Fruit fly (Drosophila melanogaster) whole organism, wandering third instar larva: ENCODE data around the gene sgl.

ENCODE experiments used
- CrebA ChIP-seq: fragments of 200-800 bp; sonication (Bioruptor generic); optimal IDR thresholded peaks from 2 replicates; lab custom pipeline; 2016; ENCODE audit warnings: missing biosample characterization, mild to moderate bottlenecking, missing genetic modification characterization, borderline replicate concordance
- Hnf4 ChIP-seq: fragments of 200-800 bp; sonication (Bioruptor generic); optimal IDR thresholded peaks from 2 replicates; lab custom pipeline; 2016; ENCODE audit warnings: missing biosample characterization, mild to moderate bottlenecking, missing genetic modification characterization
- Hr78 ChIP-seq: fragments of >200 bp; optimal IDR thresholded peaks from 2 replicates; lab custom pipeline; 2017; ENCODE audit warnings: missing biosample characterization, missing genetic modification characterization
- Hr83 ChIP-seq: fragments of 200-300 bp; sonication (Bioruptor generic); optimal IDR thresholded peaks from 2 replicates; lab custom pipeline; 2016; ENCODE audit warnings: missing biosample characterization, mild to moderate bottlenecking, missing genetic modification characterization, moderate library complexity; ENCODE audit not compliant: poor library complexity, severe bottlenecking
- Jra ChIP-seq: sonication (Bioruptor generic); optimal IDR thresholded peaks from 2 replicates; lab custom pipeline; 2016; ENCODE audit warnings: missing biosample characterization, missing genetic modification characterization
- Mio ChIP-seq: sonication (Bioruptor generic); optimal IDR thresholded peaks from 2 replicates; lab custom pipeline; 2016; ENCODE audit warnings: missing biosample characterization, missing genetic modification characterization
- Myc ChIP-seq: fragments of >200 bp; optimal IDR thresholded peaks from 2 replicates; lab custom pipeline; 2017
- N ChIP-seq: fragments of >200 bp; optimal IDR thresholded peaks from 2 replicates; lab custom pipeline; 2018; ENCODE audit warnings: missing biosample characterization, missing external identifiers, missing genetic modification characterization
- Rel ChIP-seq, 2 experiments: fragments of 200-800 bp; sonication (Bioruptor generic) in 1 of 2; optimal IDR thresholded peaks; 2 replicates in 1 of 2; 3 replicates in 1 of 2; lab custom pipeline; 2016 to 2019; ENCODE audit warnings: mild to moderate bottlenecking in 2 of 2, missing biosample characterization in 2 of 2, missing genetic modification characterization in 2 of 2, moderate library complexity in 1 of 2
- Sp1 ChIP-seq: fragments of 200-800 bp; sonication (Bioruptor generic); optimal IDR thresholded peaks from 3 replicates; lab custom pipeline; 2019; ENCODE audit warnings: missing biosample characterization, mild to moderate bottlenecking, missing genetic modification characterization, moderate library complexity
- Vsx2 ChIP-seq: fragments of 200-300, 225-300 bp; sonication (Bioruptor generic); optimal IDR thresholded peaks from 2 replicates; lab custom pipeline; 2018; ENCODE audit warnings: missing biosample characterization, missing genetic modification characterization; ENCODE audit not compliant: partially characterized antibody
- br ChIP-seq: fragments of 200-800 bp; sonication (Bioruptor generic); optimal IDR thresholded peaks from 2 replicates; lab custom pipeline; 2016; ENCODE audit warnings: missing biosample characterization, missing genetic modification characterization
- dmrt93B ChIP-seq: fragments of 200-800 bp; sonication (Bioruptor generic); optimal IDR thresholded peaks from 2 replicates; lab custom pipeline; 2018; ENCODE audit warnings: missing biosample characterization, mild to moderate bottlenecking, missing genetic modification characterization
- ey ChIP-seq: fragments of 200-800 bp; sonication (Bioruptor generic); optimal IDR thresholded peaks from 2 replicates; lab custom pipeline; 2016; ENCODE audit warnings: missing biosample characterization, missing genetic modification characterization
- fru ChIP-seq: fragments of 200-800 bp; sonication (Bioruptor generic); optimal IDR thresholded peaks from 3 replicates; lab custom pipeline; 2016; ENCODE audit warnings: missing biosample characterization, mild to moderate bottlenecking, missing genetic modification characterization
- h ChIP-seq: fragments of 200-800 bp; sonication (Bioruptor generic); optimal IDR thresholded peaks from 3 replicates; lab custom pipeline; 2016; ENCODE audit warnings: missing biosample characterization, mild to moderate bottlenecking, missing genetic modification characterization
- tai ChIP-seq: sonication (Bioruptor generic); optimal IDR thresholded peaks from 2 replicates; lab custom pipeline; 2016; ENCODE audit warnings: missing biosample characterization, missing genetic modification characterization
- usp ChIP-seq: fragments of >200 bp; optimal IDR thresholded peaks from 2 replicates; lab custom pipeline; 2017; ENCODE audit warnings: missing biosample characterization, missing genetic modification characterization

Gene sgl

dm6 chr3L:6913823-6914222, 50.7 kb downstream of the sgl start:
- TF ChIP-seq Vsx2 (GFP tag; lab: Kevin White, UChicago) (no peak), Rel (GFP tag; optimal IDR thresholded peaks at IDR 0.05; lab: Kevin White, UChicago) (no peak), Rel (tag; optimal IDR thresholded peaks at IDR 0.05; lab: Kevin White, UChicago) (no peak), Sp1 (GFP tag; lab: Kevin White, UChicago) (no peak), Hnf4 (GFP tag; lab: Kevin White, UChicago) (no peak), h (GFP tag; lab: Kevin White, UChicago) (no peak), ey (GFP tag; lab: Kevin White, UChicago) (no peak), N (GFP tag; lab: Kevin White, UChicago) (no peak)

DNA sequence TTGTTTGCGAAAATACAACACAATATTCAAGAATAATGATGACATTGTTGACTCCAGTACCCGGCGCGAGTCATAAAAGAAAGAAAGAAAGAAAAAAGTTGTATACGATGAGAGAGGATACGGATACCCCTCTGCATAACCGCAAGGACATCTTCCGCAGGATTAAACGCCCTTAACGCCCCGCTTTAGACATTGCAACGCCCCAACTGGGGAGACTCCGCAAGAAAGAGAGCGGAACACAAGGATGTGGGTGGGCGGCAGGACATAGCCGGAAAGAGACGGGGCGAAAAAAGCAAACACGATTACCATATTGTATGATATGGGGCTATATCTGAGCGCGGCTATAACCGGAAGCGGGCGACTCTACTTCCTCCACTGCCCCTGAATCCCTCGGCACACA, 53.3 kb downstream of the sgl start:
- TF ChIP-seq Hnf4 (GFP tag; lab: Kevin White, UChicago) (no peak), CrebA (no peak), tai (GFP tag; lab: Kevin White, UChicago) (no peak), Sp1 (GFP tag; lab: Kevin White, UChicago) (no peak), Jra (GFP tag; lab: Kevin White, UChicago) (no peak), usp (no peak), dmrt93B (no peak), Hr78 (GFP tag; lab: Kevin White, UChicago) (no peak), Hr83 (GFP tag; lab: Kevin White, UChicago) (no peak), Mio (GFP tag; lab: Kevin White, UChicago) (no peak), fru (no peak), Myc (lab: Kevin White, UChicago) (no peak), br (GFP tag; lab: Kevin White, UChicago) (no peak)
